Worm (Caenorhabditis elegans) whole organism, L4 larva: ENCODE results near the gene F13H10.1.

Experiments used
- ZK546.5 ChIP-seq, 2 experiments: sonication (generic microtip); optimal IDR thresholded peaks; 2 replicates each; lab custom pipeline; 2017; ENCODE audit warnings: missing biosample characterization in 2 of 2, missing genetic modification characterization in 2 of 2
- aly-2 ChIP-seq: sonication (generic microtip); optimal IDR thresholded peaks from 2 replicates; lab custom pipeline; 2018; ENCODE audit warnings: missing biosample characterization, missing genetic modification characterization
- ceh-62 ChIP-seq: sonication (generic microtip); optimal IDR thresholded peaks from 2 replicates; lab custom pipeline; 2017; ENCODE audit warnings: missing biosample characterization, missing genetic modification characterization
- daf-12 ChIP-seq: fragments of 150-350 bp; optimal IDR thresholded peaks from 2 replicates; lab custom pipeline; 2014; ENCODE audit warnings: missing biosample characterization, missing genetic modification reagents, missing genetic modification characterization
- egl-27 ChIP-seq: sonication (generic microtip); optimal IDR thresholded peaks from 3 replicates; lab custom pipeline; 2017; ENCODE audit warnings: missing biosample characterization, missing genetic modification reagents, missing genetic modification characterization
- hlh-11 ChIP-seq: fragments of 200-800 bp; sonication (Bioruptor generic); optimal IDR thresholded peaks from 2 replicates; lab custom pipeline; 2018; ENCODE audit warnings: mild to moderate bottlenecking, missing genetic modification characterization, missing compliant biosample characterization
- mxl-2 ChIP-seq: fragments of 200-800 bp; sonication (Bioruptor generic); conservative IDR thresholded peaks from 2 replicates; pipeline ENCODE4 v1.3.6; 2022; ENCODE audit warnings: missing genetic modification reagents, missing genetic modification characterization, missing compliant biosample characterization
- nhr-111 ChIP-seq: fragments of 200-800 bp; sonication (Bioruptor generic); optimal IDR thresholded peaks from 2 replicates; lab custom pipeline; 2018; ENCODE audit warnings: mild to moderate bottlenecking, missing genetic modification characterization, missing compliant biosample characterization
- pha-4 ChIP-seq, 2 experiments: fragments of 150-350 bp in 1 of 2; fragments of 200-800 bp in 1 of 2; sonication (Bioruptor generic) in 1 of 2; IDR thresholded peaks in 1 of 2; optimal IDR thresholded peaks in 1 of 2; 2 replicates each; pipeline versions ENCODE4 v1.3.6 to Lab custom; 2014 to 2022; ENCODE audit warnings: missing genetic modification characterization in 2 of 2, missing genetic modification reagents in 2 of 2, missing biosample characterization in 1 of 2, missing compliant biosample characterization in 1 of 2
- set-16 ChIP-seq: fragments of 200-800 bp; sonication (Bioruptor generic); IDR thresholded peaks from 2 replicates; pipeline ENCODE4 v1.3.6; 2022; ENCODE audit warnings: missing genetic modification reagents, missing genetic modification characterization, missing compliant biosample characterization
- unc-62 ChIP-seq, 3 experiments: fragments of 150-350 bp in 1 of 3; sonication (generic microtip); optimal IDR thresholded peaks in 2 of 3; peaks in 1 of 3; 1 replicate in 1 of 3; 2 replicates in 2 of 3; lab custom pipeline; 2014 to 2017; ENCODE audit warnings: missing biosample characterization in 3 of 3, missing genetic modification characterization in 3 of 3, missing genetic modification reagents in 3 of 3, missing genotype in 1 of 3

- TF ChIP-seq egl-27 (tag; lab: Kevin White, UChicago) (no peak), daf-12 (tag; lab: Kevin White, UChicago) (no peak), nhr-111 (GFP tag; lab: Kevin White, UChicago) (no peak), set-16 (GFP tag; lab: Robert Waterston, UW) (no peak), ZK546.5 (tag; optimal IDR thresholded peaks at IDR 0.05; lab: Kevin White, UChicago) (no peak), hlh-11 (no peak), unc-62 (GFP tag; optimal IDR thresholded peaks at IDR 0.05 in 1 of 2; lab: Kevin White, UChicago) (peak in 1 of 2 experiments; percentile 92), unc-62 (tag; optimal IDR thresholded peaks at IDR 0.05; lab: Kevin White, UChicago) (no peak), ceh-62 (tag; lab: Kevin White, UChicago) (no peak), pha-4 (GFP tag; IDR thresholded peaks at IDR 0.05; lab: Robert Waterston, UW) (no peak), pha-4 (tag; optimal IDR thresholded peaks at IDR 0.05; lab: Kevin White, UChicago) (no peak), mxl-2 (GFP tag; lab: Robert Waterston, UW) (no peak), aly-2 (tag; lab: Kevin White, UChicago) (no peak)
Observed at ce11 chrIV:11049806-11050205, 45.4 kb downstream of the F13H10.1 start, which contains the start of gene F36H1.3.
